Worm (Caenorhabditis elegans): ENCODE data around the gene rsu-1.

The rsu-1 gene

ce11 chrIII:3486055-3486454 lies 14.3 kb downstream of the rsu-1 start:
- TF ChIP-seq nhr-12 (tag; optimal IDR thresholded peaks at IDR 0.05) (no peak), nhr-23 (tag; optimal IDR thresholded peaks at IDR 0.05) (peak; percentile 6), nhr-43 (tag; optimal IDR thresholded peaks at IDR 0.05; ENCODE audit: poor library complexity, severe bottlenecking) (peak; percentile 3), elt-3 (tag; optimal IDR thresholded peaks at IDR 0.05) (no peak)

- no peak for TF ChIP-seq elt-2 (tag; optimal IDR thresholded peaks at IDR 0.05)
- TF ChIP-seq nhr-23 (tag; optimal IDR thresholded peaks at IDR 0.05) = peak; percentile 51
- no peak for TF ChIP-seq tbx-2 (tag; optimal IDR thresholded peaks at IDR 0.05)
- no peak for TF ChIP-seq mdl-1 (tag; optimal IDR thresholded peaks at IDR 0.05)
These were observed 15.3 kb downstream of the rsu-1 start for ce11 chrIII:3487133-3487532.

ce11 chrIII:3488224-3488623 lies 16.4 kb downstream of the rsu-1 start, which contains the start of gene C34C12.7:
C34C12.7 (minus strand) TSS chrIII:3488341.
- TF ChIP-seq hmg-11 (tag; optimal IDR thresholded peaks at IDR 0.05) = no peak
- TF ChIP-seq lin-39 (tag; optimal IDR thresholded peaks at IDR 0.05) = no peak
- no peak for TF ChIP-seq eor-1 (tag; optimal IDR thresholded peaks at IDR 0.05)
- TF ChIP-seq snpc-4 (tag; optimal IDR thresholded peaks at IDR 0.05) = no peak
- no peak for TF ChIP-seq nhr-237 (tag; optimal IDR thresholded peaks at IDR 0.05)
- no peak for TF ChIP-seq ceh-16 (tag; optimal IDR thresholded peaks at IDR 0.05)
- TF ChIP-seq lsy-12 (tag; optimal IDR thresholded peaks at IDR 0.05) = no peak
- no peak for TF ChIP-seq aly-2 (tag; optimal IDR thresholded peaks at IDR 0.05)
- TF ChIP-seq nhr-28 (tag; optimal IDR thresholded peaks at IDR 0.05) = no peak

- TF ChIP-seq nhr-67 (tag; optimal IDR thresholded peaks at IDR 0.05) (no peak), sea-2 (GFP tag; optimal IDR thresholded peaks at IDR 0.05) (no peak), lin-39 (tag; optimal IDR thresholded peaks at IDR 0.05) (no peak), unc-39 (tag; optimal IDR thresholded peaks at IDR 0.05) (no peak), elt-1 (tag; optimal IDR thresholded peaks at IDR 0.05) (no peak), eor-1 (tag; optimal IDR thresholded peaks at IDR 0.05) (no peak), skn-1 (tag; optimal IDR thresholded peaks at IDR 0.05) (no peak), nhr-11 (tag; optimal IDR thresholded peaks at IDR 0.05) (no peak), unc-62 (GFP tag; optimal IDR thresholded peaks at IDR 0.05) (no peak), nhr-12 (tag; optimal IDR thresholded peaks at IDR 0.05) (no peak), pha-4 (tag; optimal IDR thresholded peaks at IDR 0.05) (no peak), hmg-11 (tag; optimal IDR thresholded peaks at IDR 0.05) (no peak), ama-1 (optimal IDR thresholded peaks at IDR 0.05) (no peak), mml-1 (tag; optimal IDR thresholded peaks at IDR 0.05) (no peak), pqm-1 (tag; optimal IDR thresholded peaks at IDR 0.05) (no peak), nhr-25 (tag; optimal IDR thresholded peaks at IDR 0.05) (no peak), nhr-23 (tag; optimal IDR thresholded peaks at IDR 0.05) (no peak)
These were observed 21.3 kb downstream of the rsu-1 start, which contains the start of gene gly-14 for ce11 chrIII:3493138-3493537. gly-14 (minus strand) TSS chrIII:3493238.

- TF ChIP-seq nhr-237 (tag; optimal IDR thresholded peaks at IDR 0.05) (no peak), fkh-10 (GFP tag; optimal IDR thresholded peaks at IDR 0.05) (no peak), nhr-25 (tag; optimal IDR thresholded peaks at IDR 0.05) (no peak), egl-27 (tag; optimal IDR thresholded peaks at IDR 0.05) (no peak), skn-1 (tag; optimal IDR thresholded peaks at IDR 0.05) (no peak), ZK546.5 (tag; optimal IDR thresholded peaks at IDR 0.05) (no peak), eor-1 (tag; optimal IDR thresholded peaks at IDR 0.05) (no peak), egl-5 (tag; optimal IDR thresholded peaks at IDR 0.05) (no peak)
These were observed 27.2 kb downstream of the rsu-1 start, which contains the start of gene M01F1.9 for ce11 chrIII:3498957-3499356. M01F1.9 (minus strand) TSS chrIII:3499057.

ce11 chrIII:3499850-3500249 lies 28.0 kb downstream of the rsu-1 start:
- TF ChIP-seq pha-4 (tag; optimal IDR thresholded peaks at IDR 0.05) = no peak
- no peak for TF ChIP-seq ZK546.5 (tag; optimal IDR thresholded peaks at IDR 0.05)
- peak; percentile 3 for TF ChIP-seq jun-1 (tag; optimal IDR thresholded peaks at IDR 0.05)
- TF ChIP-seq nhr-43 (tag; optimal IDR thresholded peaks at IDR 0.05; ENCODE audit: poor library complexity, severe bottlenecking) = no peak
